Worm (Caenorhabditis elegans): ENCODE results near the gene enri-2.
A peak's percentile ranks its signal among the peaks of the same experiment; 100 is the strongest.

Gene enri-2

DNA sequence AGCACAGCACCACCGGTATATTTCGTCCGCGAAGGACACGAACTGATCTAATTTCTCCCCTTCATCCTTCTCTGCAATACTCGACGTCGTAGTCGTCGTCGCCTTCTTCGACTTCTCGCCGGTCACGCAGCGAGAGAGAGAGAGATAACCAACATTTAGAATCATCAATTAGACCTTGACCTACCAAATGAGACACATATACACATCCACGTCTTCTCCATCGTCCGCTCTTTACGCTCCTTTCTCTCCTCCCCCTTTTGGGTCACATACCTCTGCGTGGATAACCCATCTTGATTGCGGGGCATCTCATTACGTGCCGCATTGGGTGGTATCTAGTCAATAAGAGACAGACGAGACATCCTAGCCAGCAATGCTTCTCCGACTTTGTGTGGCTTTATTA is 35.8 kb downstream of the enri-2 start, which contains the start of gene sym-1:
sym-1 (plus strand) TSS at position 194 of the 400 bp plus-strand sequence.
- TF ChIP-seq elt-1 (tag; optimal IDR thresholded peaks at IDR 0.05): peak; percentile 10
- TF ChIP-seq elt-2 (tag; optimal IDR thresholded peaks at IDR 0.05): no peak
- TF ChIP-seq nhr-25 (tag; optimal IDR thresholded peaks at IDR 0.05): peak; percentile 84
- peak in 1 of 3 experiments; percentile 55 for TF ChIP-seq elt-3 (tag; optimal IDR thresholded peaks at IDR 0.05)
- TF ChIP-seq nhr-43 (tag; optimal IDR thresholded peaks at IDR 0.05; ENCODE audit: poor library complexity, severe bottlenecking): peak; percentile 58
- TF ChIP-seq nhr-237 (tag; optimal IDR thresholded peaks at IDR 0.05): no peak
- peak; percentile 90 for TF ChIP-seq nhr-23 (tag; optimal IDR thresholded peaks at IDR 0.05)

DNA sequence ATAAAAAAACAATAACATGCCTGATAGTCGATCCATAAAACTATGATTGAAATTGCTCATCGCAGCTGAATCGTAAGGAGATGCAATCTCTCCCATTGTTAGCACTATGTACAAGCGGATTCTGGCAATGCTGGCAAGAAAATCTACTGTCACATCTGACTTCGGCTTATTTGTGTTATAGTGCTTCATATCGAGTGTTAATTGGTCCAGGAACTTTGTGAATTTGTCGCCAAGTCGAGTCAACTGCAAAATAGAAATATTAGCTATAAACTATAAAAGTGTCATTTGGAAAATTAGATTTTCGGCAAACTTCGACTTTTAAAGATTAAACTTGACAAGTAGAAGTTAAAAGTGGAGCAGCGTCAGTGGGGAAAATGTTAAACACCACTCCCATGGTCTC is 38.7 kb downstream of the enri-2 start:
- peak; percentile 52 for TF ChIP-seq nhr-23 (tag; optimal IDR thresholded peaks at IDR 0.05)
- TF ChIP-seq nhr-76 (tag; optimal IDR thresholded peaks at IDR 0.05): no peak
- TF ChIP-seq unc-62 (GFP tag; optimal IDR thresholded peaks at IDR 0.05): no peak

DNA sequence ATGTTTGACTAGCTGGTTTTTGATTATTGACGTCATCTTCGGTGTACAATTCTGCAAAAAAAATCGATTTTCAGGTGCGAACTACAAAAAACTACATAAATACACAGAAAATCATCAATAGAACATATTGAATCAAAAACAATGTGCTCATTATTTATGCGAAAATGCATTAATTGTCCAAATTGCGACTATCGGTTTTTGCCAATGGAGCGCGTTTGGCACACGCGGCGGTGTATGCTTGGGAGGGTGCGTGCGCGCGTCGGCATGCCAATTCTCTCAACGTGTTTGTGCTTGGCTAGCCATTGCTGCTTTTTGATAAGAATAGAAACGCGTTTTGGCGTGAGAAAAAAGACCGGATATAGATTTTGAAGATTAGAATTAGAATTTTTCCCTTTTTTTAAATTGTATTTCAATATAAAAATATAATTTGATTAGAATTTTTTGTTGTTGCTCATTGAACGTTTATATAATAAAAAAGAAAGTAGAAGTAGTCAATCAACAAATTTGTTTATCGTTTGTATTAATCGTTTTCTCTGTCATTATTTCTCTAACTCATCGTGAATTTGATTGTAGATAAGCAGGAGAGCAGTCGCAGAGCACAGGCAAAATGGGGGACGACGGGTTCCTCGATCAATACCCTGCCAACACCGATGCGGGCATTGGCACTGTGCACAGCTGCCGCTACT is 43.6 kb downstream of the enri-2 start, which contains the start of the genes C44H4.4 and tap-1:
C44H4.4 (minus strand) TSS at position 51 of the 686 bp plus-strand sequence.
tap-1 (plus strand) TSS at position 574 of the 686 bp plus-strand sequence.
- TF ChIP-seq aly-2 (tag; optimal IDR thresholded peaks at IDR 0.05) (no peak), nhr-25 (tag; optimal IDR thresholded peaks at IDR 0.05) (peak; percentile 11), elt-2 (tag; optimal IDR thresholded peaks at IDR 0.05) (peak; percentile 59), pqm-1 (tag; optimal IDR thresholded peaks at IDR 0.05) (peak; percentile 5), egl-5 (tag; optimal IDR thresholded peaks at IDR 0.05) (peak; percentile 15), R02D3.7 (tag; optimal IDR thresholded peaks at IDR 0.05) (no peak), lin-39 (tag; optimal IDR thresholded peaks at IDR 0.05) (peak; percentile 51), hmg-11 (tag; optimal IDR thresholded peaks at IDR 0.05) (peak; percentile 51), pha-4 (tag; optimal IDR thresholded peaks at IDR 0.05) (peak; percentile 10), lin-15B (tag; optimal IDR thresholded peaks at IDR 0.05) (peak; percentile 42), unc-39 (tag; optimal IDR thresholded peaks at IDR 0.05) (no peak)

DNA sequence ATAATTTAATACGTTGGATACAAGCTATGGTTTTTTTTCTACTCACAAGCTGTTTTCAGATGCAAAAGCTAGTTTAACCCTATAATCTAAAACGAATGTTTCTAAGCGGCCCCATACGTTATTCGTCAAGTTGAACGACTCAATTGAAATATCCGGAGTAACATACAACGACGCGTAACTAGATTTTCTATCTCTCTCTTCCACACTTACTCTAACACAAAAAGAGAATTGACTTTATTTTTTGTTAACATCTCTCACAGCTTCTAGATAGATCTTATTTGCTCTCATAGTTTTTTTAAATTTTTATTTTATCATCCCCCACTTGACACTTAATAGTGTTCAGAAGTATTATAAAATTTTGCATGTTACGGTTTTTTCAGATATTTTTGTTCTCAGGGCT is 47.6 kb downstream of the enri-2 start:
- TF ChIP-seq sea-2 (GFP tag; optimal IDR thresholded peaks at IDR 0.05) (no peak), elt-1 (tag; optimal IDR thresholded peaks at IDR 0.05) (no peak), lin-39 (tag; optimal IDR thresholded peaks at IDR 0.05) (no peak), lin-15B (tag; optimal IDR thresholded peaks at IDR 0.05) (no peak), nhr-237 (tag; optimal IDR thresholded peaks at IDR 0.05) (no peak), fkh-10 (GFP tag; optimal IDR thresholded peaks at IDR 0.05) (peak; percentile 91)

DNA sequence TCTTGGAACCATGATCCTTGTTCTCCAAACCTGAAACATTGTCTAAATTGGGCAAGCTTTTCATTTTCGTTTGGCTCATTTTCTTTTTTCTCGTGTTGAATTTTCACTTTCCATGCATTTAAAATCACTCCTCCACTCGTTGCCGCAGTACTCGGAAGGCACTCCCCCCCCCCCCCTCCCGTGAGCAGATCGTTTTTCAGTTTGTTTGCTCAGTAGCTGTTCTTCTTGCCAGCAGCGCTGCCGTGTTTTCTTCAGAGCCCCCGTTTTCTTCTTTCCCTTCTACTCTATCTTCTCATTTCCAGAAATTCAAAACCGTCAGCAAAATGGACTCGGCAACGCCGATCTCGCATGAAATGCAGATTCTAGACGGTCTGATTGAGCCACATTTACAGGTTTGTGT is 49.2 kb downstream of the enri-2 start, which contains the start of gene C44H4.8:
C44H4.8 (plus strand) TSS at position 301 of the 400 bp plus-strand sequence.
- TF ChIP-seq fkh-2 (tag; optimal IDR thresholded peaks at IDR 0.05) (no peak), elt-1 (tag; optimal IDR thresholded peaks at IDR 0.05) (no peak), elt-2 (tag; optimal IDR thresholded peaks at IDR 0.05) (no peak), nhr-67 (tag; optimal IDR thresholded peaks at IDR 0.05) (no peak), hmg-11 (tag; optimal IDR thresholded peaks at IDR 0.05) (no peak)

Data from whole organism, L3 larva.